Worm (Caenorhabditis elegans) whole organism, young adult: ENCODE measurements around the gene nhr-20.

Experiments used
- K11D2.4 ChIP-seq: fragments of 200-800 bp; sonication (Bioruptor generic); IDR thresholded peaks from 2 replicates; pipeline ENCODE4 v1.3.6; 2022; ENCODE audit warnings: missing genetic modification reagents, missing genetic modification characterization, missing compliant biosample characterization
- ama-1 ChIP-seq, 3 experiments: fragments of 150-350 bp in 1 of 3; sonication (generic microtip) in 2 of 3; optimal IDR thresholded peaks; 2 replicates each; lab custom pipeline; 2014 to 2018; ENCODE audit warnings: missing biosample characterization in 2 of 3, missing genetic modification characterization in 2 of 3, missing genetic modification reagents in 2 of 3
- attf-3 ChIP-seq: fragments of 200-800 bp; sonication (Bioruptor generic); conservative IDR thresholded peaks from 2 replicates; pipeline ENCODE4 v1.3.6; 2022; ENCODE audit warnings: missing genetic modification reagents, missing genetic modification characterization, missing compliant biosample characterization
- die-1 ChIP-seq: sonication (generic microtip); optimal IDR thresholded peaks from 2 replicates; lab custom pipeline; 2016; ENCODE audit warnings: missing genotype, mild to moderate bottlenecking, missing genetic modification characterization, missing compliant biosample characterization
- hmg-20 ChIP-seq: fragments of 200-800 bp; sonication (Bioruptor generic); IDR thresholded peaks from 2 replicates; pipeline ENCODE4 v1.3.6; 2022; ENCODE audit warnings: missing genetic modification reagents, missing genetic modification characterization, missing compliant biosample characterization
- lin-26 ChIP-seq: fragments of 200-800 bp; sonication (Bioruptor generic); IDR thresholded peaks from 2 replicates; pipeline ENCODE4 v1.3.6; 2022; ENCODE audit warnings: missing genetic modification reagents, missing genetic modification characterization, missing compliant biosample characterization
- nhr-90 ChIP-seq: sonication (generic microtip); optimal IDR thresholded peaks from 2 replicates; lab custom pipeline; 2016; ENCODE audit warnings: missing genotype, mild to moderate bottlenecking, missing genetic modification characterization, missing compliant biosample characterization
- pha-4 ChIP-seq: fragments of 150-350 bp; sonication (generic microtip); optimal IDR thresholded peaks from 2 replicates; lab custom pipeline; 2014; ENCODE audit warnings: missing biosample characterization, missing genetic modification reagents, missing genetic modification characterization
- unc-130 ChIP-seq: sonication (generic microtip); optimal IDR thresholded peaks from 2 replicates; lab custom pipeline; 2016; ENCODE audit warnings: missing genetic modification reagents, missing genetic modification characterization, missing compliant biosample characterization

- TF ChIP-seq K11D2.4 (GFP tag; lab: Robert Waterston, UW) (no peak), ama-1 (optimal IDR thresholded peaks at IDR 0.05; lab: Kevin White, UChicago) (no peak), ama-1 (GFP tag; optimal IDR thresholded peaks at IDR 0.05; lab: Kevin White, UChicago) (no peak), hmg-20 (GFP tag; lab: Robert Waterston, UW) (no peak), unc-130 (GFP tag; lab: Kevin White, UChicago) (no peak), attf-3 (GFP tag; lab: Robert Waterston, UW) (no peak), die-1 (no peak), lin-26 (no peak), nhr-90 (tag; lab: Kevin White, UChicago) (no peak), pha-4 (tag; lab: Kevin White, UChicago) (no peak)
Observed at ce11 chrIII:4231372-4231771, 1.6 kb downstream of the nhr-20 start.
